Worm (Caenorhabditis elegans) whole organism, young adult: ENCODE results near the gene rde-8.

Experiments
- C06A6.2 ChIP-seq: fragments of 200-800 bp; sonication (Bioruptor generic); conservative IDR thresholded peaks from 2 replicates; pipeline ENCODE4 v1.3.6; 2022; ENCODE audit warnings: missing genetic modification characterization, missing compliant biosample characterization
- ama-1 ChIP-seq, 3 experiments: fragments of 150-350 bp in 1 of 3; sonication (generic microtip) in 2 of 3; optimal IDR thresholded peaks; 2 replicates each; lab custom pipeline; 2014 to 2018; ENCODE audit warnings: missing biosample characterization in 2 of 3, missing genetic modification characterization in 2 of 3, missing genetic modification reagents in 2 of 3
- lin-35 ChIP-seq, 3 experiments: fragments of 150-350 bp in 2 of 3; sonication (generic microtip) in 1 of 3; optimal IDR thresholded peaks; 2 replicates each; lab custom pipeline; 2014 to 2018; ENCODE audit warnings: missing biosample characterization in 3 of 3, missing genetic modification characterization in 3 of 3, missing genetic modification reagents in 3 of 3
- lsl-1 ChIP-seq: fragments of 200-800 bp; sonication (Bioruptor generic); optimal IDR thresholded peaks from 2 replicates; lab custom pipeline; 2018; ENCODE audit warnings: mild to moderate bottlenecking, missing genetic modification characterization, moderate library complexity, missing compliant biosample characterization
- unc-62 ChIP-seq: fragments of 150-350 bp; optimal IDR thresholded peaks from 2 replicates; lab custom pipeline; 2014; ENCODE audit warnings: missing biosample characterization, missing genetic modification reagents, missing genetic modification characterization
- ztf-28 ChIP-seq: fragments of 200-800 bp; sonication (Bioruptor generic); IDR thresholded peaks from 2 replicates; pipeline ENCODE4 v1.3.6; 2022; ENCODE audit warnings: missing genetic modification reagents, missing genetic modification characterization, missing compliant biosample characterization

DNA sequence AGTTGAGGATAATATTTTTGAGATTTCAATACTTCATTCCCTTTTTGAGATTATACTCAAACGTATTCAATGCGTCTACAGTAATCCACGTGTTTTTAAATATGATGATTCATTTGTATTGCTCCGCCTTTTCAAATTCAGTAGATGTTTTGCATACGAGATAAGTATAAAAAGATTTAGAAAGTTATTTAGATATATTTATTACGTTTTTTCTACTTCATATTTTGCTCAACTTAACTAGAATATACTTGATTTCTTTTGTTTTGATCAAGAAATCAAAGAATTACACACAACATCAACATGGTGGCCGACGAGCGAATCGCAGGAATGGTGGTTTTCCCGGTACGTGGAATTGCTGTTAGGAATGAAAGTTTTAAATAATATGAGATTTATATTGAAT lies 45.4 kb downstream of the rde-8 start, which contains the start of gene srx-50:
- TF ChIP-seq ama-1 (optimal IDR thresholded peaks at IDR 0.05; lab: Kevin White, UChicago) (no peak), ama-1 (GFP tag; optimal IDR thresholded peaks at IDR 0.05; lab: Kevin White, UChicago) (no peak), ztf-28 (GFP tag; lab: Robert Waterston, UW) (no peak), lin-35 (GFP tag; optimal IDR thresholded peaks at IDR 0.05; lab: Kevin White, UChicago) (no peak), lsl-1 (GFP tag; lab: Kevin White, UChicago) (no peak), C06A6.2 (GFP tag; lab: Robert Waterston, UW) (no peak), unc-62 (GFP tag; lab: Kevin White, UChicago) (no peak)
